ENCODE assay signal across 1 fruit fly cellular context in the genomic region with DNA sequence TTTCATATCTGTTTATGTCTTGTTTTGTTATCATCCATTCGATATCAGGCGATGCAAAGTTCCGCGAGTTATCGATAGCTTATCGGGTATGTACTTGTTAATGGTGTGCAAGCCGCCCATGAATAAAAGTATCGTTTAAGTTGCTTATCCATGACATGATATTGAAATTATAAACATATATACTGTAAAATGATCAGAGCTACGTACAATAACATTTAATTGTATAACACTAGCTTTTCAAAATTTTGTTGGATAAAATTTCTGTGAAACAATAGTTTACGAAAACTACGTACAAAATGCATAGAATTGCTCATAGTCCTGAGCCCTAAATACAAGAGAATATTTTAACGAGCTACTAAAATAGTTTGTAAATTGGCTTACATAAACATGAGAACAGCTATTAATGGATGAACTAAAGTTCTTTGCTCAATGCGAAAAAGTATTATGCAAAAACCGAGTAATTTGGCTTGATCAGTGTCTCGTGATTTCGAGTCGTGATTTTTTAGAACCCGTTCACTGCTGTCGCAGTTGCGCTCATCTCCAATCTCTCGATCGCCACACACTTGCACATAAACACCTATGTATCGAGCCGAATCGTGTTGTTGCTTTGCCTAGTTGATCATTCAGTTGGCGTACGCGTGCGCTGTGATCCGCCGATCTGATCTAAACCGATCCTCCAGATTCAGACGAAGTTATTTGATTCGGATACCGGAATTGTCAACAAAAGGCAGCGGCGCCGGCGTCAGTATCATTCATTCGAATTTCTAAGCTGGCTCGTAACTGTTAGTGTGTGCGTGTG.
TF ChIP-seq lines count a peak whose summit lies in the region.

Gene PGAP1, minus strand, starts transcription at position 57 of the 799 bp plus-strand sequence.
Gene cv, plus strand, starts transcription at position 586 of the 799 bp plus-strand sequence.

TF ChIP-seq in whole organism, embryonic, 481 proteins besides CTCF, POLR2A, EP300 and RAD21 (continued from another document and continues in another):
- TF ChIP-seq CG1832 (GFP tag; optimal IDR thresholded peaks at IDR 0.05; lab: Kevin White, UChicago) (no peak), crc (GFP tag; optimal IDR thresholded peaks at IDR 0.05; lab: Kevin White, UChicago) (no peak), CG18764 (GFP tag; optimal IDR thresholded peaks at IDR 0.05; lab: Kevin White, UChicago) (no peak), CG12155 (GFP tag; optimal IDR thresholded peaks at IDR 0.05; lab: Kevin White, UChicago) (peak; percentile 18), knrl (GFP tag; IDR thresholded peaks at IDR 0.05; lab: Robert Waterston, UW; ENCODE audit: partially characterized antibody) (peak; percentile 74; the same call in 2 of the 3 replicates), Xbp1 (GFP tag; optimal IDR thresholded peaks at IDR 0.05; lab: Kevin White, UChicago) (peak; percentile 5), CG2202 (tag; optimal IDR thresholded peaks at IDR 0.05; lab: Kevin White, UChicago) (no peak), Hmr (GFP tag; optimal IDR thresholded peaks at IDR 0.05; lab: Kevin White, UChicago) (no peak), croc (GFP tag; conservative IDR thresholded peaks at IDR 0.05; lab: Robert Waterston, UW) (no peak), gsb (GFP tag; IDR thresholded peaks at IDR 0.05; lab: Robert Waterston, UW) (no peak), CG3838 (GFP tag; optimal IDR thresholded peaks at IDR 0.05; lab: Kevin White, UChicago) (no peak), CG4617 (GFP tag; optimal IDR thresholded peaks at IDR 0.05; lab: Kevin White, UChicago; ENCODE audit: borderline replicate concordance) (peak; percentile 26), tna (GFP tag; IDR thresholded peaks at IDR 0.05; lab: Robert Waterston, UW; ENCODE audit: partially characterized antibody) (peak; percentile 38), Dip3 (GFP tag; optimal IDR thresholded peaks at IDR 0.05; lab: Kevin White, UChicago) (peak; percentile 17), Sox100B (GFP tag; optimal IDR thresholded peaks at IDR 0.05; lab: Kevin White, UChicago) (no peak), lbe (GFP tag; optimal IDR thresholded peaks at IDR 0.05; lab: Kevin White, UChicago) (peak; percentile 56), ci (GFP tag; IDR thresholded peaks at IDR 0.05; lab: Robert Waterston, UW) (peak; percentile 11; the same call in 1 of the 3 replicates), CG14667 (GFP tag; IDR thresholded peaks at IDR 0.05; lab: Robert Waterston, UW) (no peak), rib (GFP tag; IDR thresholded peaks at IDR 0.05; lab: Robert Waterston, UW) (no peak), Max (GFP tag; optimal IDR thresholded peaks at IDR 0.05; lab: Kevin White, UChicago) (no peak), CG4820 (GFP tag; optimal IDR thresholded peaks at IDR 0.05; lab: Kevin White, UChicago) (no peak), CG7786 (GFP tag; optimal IDR thresholded peaks at IDR 0.05; lab: Kevin White, UChicago) (no peak), BEAF-32 (GFP tag; optimal IDR thresholded peaks at IDR 0.05; lab: Kevin White, UChicago) (peak; percentile 86), sug (tag; optimal IDR thresholded peaks at IDR 0.05; lab: Kevin White, UChicago) (peak; percentile 12), CG42726 (GFP tag; IDR thresholded peaks at IDR 0.05; lab: Robert Waterston, UW; ENCODE audit: partially characterized antibody) (peak; percentile 8; the same call in 1 of the 2 replicates), CG7963 (GFP tag; IDR thresholded peaks at IDR 0.05; lab: Robert Waterston, UW; ENCODE audit: partially characterized antibody) (peak; percentile 65), Rfx (GFP tag; IDR thresholded peaks at IDR 0.05; lab: Robert Waterston, UW) (peak; percentile 42), gce (GFP tag; IDR thresholded peaks at IDR 0.05; lab: Robert Waterston, UW) (no peak), MBD-R2 (GFP tag; IDR thresholded peaks at IDR 0.05; lab: Robert Waterston, UW) (peak; percentile 67; the same call in 1 of the 2 replicates), emc (GFP tag; optimal IDR thresholded peaks at IDR 0.05; lab: Kevin White, UChicago) (no peak), CG7987 (GFP tag; optimal IDR thresholded peaks at IDR 0.05; lab: Kevin White, UChicago) (no peak), Trl (optimal IDR thresholded peaks at IDR 0.05; lab: Kevin White, UChicago) (no peak), Trl (GFP tag; optimal IDR thresholded peaks at IDR 0.05; lab: Kevin White, UChicago) (peak; percentile 19), CG15011 (GFP tag; optimal IDR thresholded peaks at IDR 0.05; lab: Kevin White, UChicago) (no peak), CG30431 (GFP tag; optimal IDR thresholded peaks at IDR 0.05; lab: Kevin White, UChicago) (no peak), sna (GFP tag; IDR thresholded peaks at IDR 0.05; lab: Robert Waterston, UW; ENCODE audit: partially characterized antibody) (peak; percentile 58; the same call in 1 of the 2 replicates), CG13296 (GFP tag; optimal IDR thresholded peaks at IDR 0.05; lab: Kevin White, UChicago) (no peak), CG17612 (GFP tag; IDR thresholded peaks at IDR 0.05; lab: Robert Waterston, UW) (no peak), CG8944 (GFP tag; optimal IDR thresholded peaks at IDR 0.05; lab: Kevin White, UChicago) (peak; percentile 3), CG10979 (tag; optimal IDR thresholded peaks at IDR 0.05; lab: Kevin White, UChicago) (no peak), sim (GFP tag; IDR thresholded peaks at IDR 0.05; lab: Robert Waterston, UW) (no peak), CG16779 (GFP tag; IDR thresholded peaks at IDR 0.05; lab: Robert Waterston, UW) (no peak), lab (GFP tag; optimal IDR thresholded peaks at IDR 0.05; lab: Kevin White, UChicago) (no peak), CG6791 (GFP tag; IDR thresholded peaks at IDR 0.05; lab: Robert Waterston, UW; ENCODE audit: partially characterized antibody) (peak; percentile 84), CG4730 (GFP tag; IDR thresholded peaks at IDR 0.05; lab: Robert Waterston, UW) (no peak), Med (GFP tag; lab: Kevin White, UChicago) (peak; percentile 76), CG18262 (tag; optimal IDR thresholded peaks at IDR 0.05; lab: Kevin White, UChicago) (peak; percentile 47), Nf-YB (GFP tag; optimal IDR thresholded peaks at IDR 0.05; lab: Kevin White, UChicago) (no peak), aop (GFP tag; IDR thresholded peaks at IDR 0.05; lab: Robert Waterston, UW) (no peak), MESR4 (GFP tag; optimal IDR thresholded peaks at IDR 0.05; lab: Kevin White, UChicago) (peak; percentile 20), Ets65A (GFP tag; lab: Kevin White, UChicago) (peak; percentile 75), vvl (GFP tag; IDR thresholded peaks at IDR 0.05; lab: Robert Waterston, UW) (peak; percentile 41; the same call in 1 of the 2 replicates), CG34224 (GFP tag; IDR thresholded peaks at IDR 0.05; lab: Robert Waterston, UW; ENCODE audit: partially characterized antibody) (peak; percentile 76), pzg (GFP tag; optimal IDR thresholded peaks at IDR 0.05; lab: Kevin White, UChicago) (peak; percentile 42), pb (GFP tag; optimal IDR thresholded peaks at IDR 0.05; lab: Kevin White, UChicago) (no peak), CG9817 (tag; optimal IDR thresholded peaks at IDR 0.05; lab: Kevin White, UChicago) (peak; percentile 8), insv (GFP tag; optimal IDR thresholded peaks at IDR 0.05; lab: Kevin White, UChicago) (no peak), CG8924 (tag; optimal IDR thresholded peaks at IDR 0.05; lab: Kevin White, UChicago) (no peak), Tbp (GFP tag; optimal IDR thresholded peaks at IDR 0.05; lab: Kevin White, UChicago) (no peak), CG10654 (GFP tag; optimal IDR thresholded peaks at IDR 0.05; lab: Kevin White, UChicago) (peak; percentile 11), CG1647 (GFP tag; optimal IDR thresholded peaks at IDR 0.05; lab: Kevin White, UChicago) (no peak), Ssrp (tag; optimal IDR thresholded peaks at IDR 0.05; lab: Kevin White, UChicago) (no peak), CrebB (tag; optimal IDR thresholded peaks at IDR 0.05; lab: Kevin White, UChicago) (no peak), vnd (GFP tag; IDR thresholded peaks at IDR 0.05; lab: Robert Waterston, UW; ENCODE audit: partially characterized antibody) (peak; percentile 67), dysf (GFP tag; IDR thresholded peaks at IDR 0.05; lab: Robert Waterston, UW) (no peak), lmd (GFP tag; IDR thresholded peaks at IDR 0.05; lab: Robert Waterston, UW) (no peak), tx (GFP tag; optimal IDR thresholded peaks at IDR 0.05; lab: Kevin White, UChicago) (no peak), CG7745 (tag; optimal IDR thresholded peaks at IDR 0.05; lab: Kevin White, UChicago) (no peak), Sry-β (GFP tag; optimal IDR thresholded peaks at IDR 0.05; lab: Kevin White, UChicago) (peak; percentile 78), Poxn (GFP tag; IDR thresholded peaks at IDR 0.05; lab: Robert Waterston, UW) (no peak), scrt (GFP tag; optimal IDR thresholded peaks at IDR 0.05; lab: Kevin White, UChicago) (no peak), CG10209 (GFP tag; optimal IDR thresholded peaks at IDR 0.05; lab: Kevin White, UChicago) (no peak), corto (GFP tag; optimal IDR thresholded peaks at IDR 0.05; lab: Kevin White, UChicago) (no peak), Bgb (GFP tag; IDR thresholded peaks at IDR 0.05; lab: Robert Waterston, UW; ENCODE audit: partially characterized antibody) (peak; percentile 76), ase (GFP tag; IDR thresholded peaks at IDR 0.05; lab: Robert Waterston, UW) (no peak), CG2678 (tag; optimal IDR thresholded peaks at IDR 0.05; lab: Kevin White, UChicago) (no peak), CG7928 (GFP tag; optimal IDR thresholded peaks at IDR 0.05; lab: Kevin White, UChicago) (no peak), lilli (GFP tag; optimal IDR thresholded peaks at IDR 0.05; lab: Kevin White, UChicago) (peak; percentile 58), Usf (GFP tag; optimal IDR thresholded peaks at IDR 0.05; lab: Kevin White, UChicago) (no peak), hbn (GFP tag; IDR thresholded peaks at IDR 0.05; lab: Robert Waterston, UW; ENCODE audit: partially characterized antibody) (peak; percentile 64), ems (GFP tag; optimal IDR thresholded peaks at IDR 0.05; lab: Kevin White, UChicago) (peak; percentile 10), cas (GFP tag; IDR thresholded peaks at IDR 0.05; lab: Robert Waterston, UW) (no peak), nerfin-2 (GFP tag; IDR thresholded peaks at IDR 0.05; lab: Robert Waterston, UW; ENCODE audit: partially characterized antibody) (peak; percentile 48; the same call in 1 of the 2 replicates), slou (GFP tag; optimal IDR thresholded peaks at IDR 0.05; lab: Kevin White, UChicago) (no peak), MTF-1 (GFP tag; optimal IDR thresholded peaks at IDR 0.05; lab: Kevin White, UChicago; ENCODE audit: borderline replicate concordance) (no peak), gcm2 (GFP tag; optimal IDR thresholded peaks at IDR 0.05; lab: Kevin White, UChicago) (no peak), Lpt (GFP tag; optimal IDR thresholded peaks at IDR 0.05; lab: Kevin White, UChicago) (no peak), stc (GFP tag; IDR thresholded peaks at IDR 0.05; lab: Robert Waterston, UW) (no peak), CG7271 (tag; optimal IDR thresholded peaks at IDR 0.05; lab: Kevin White, UChicago) (no peak), Dbx (GFP tag; IDR thresholded peaks at IDR 0.05; lab: Robert Waterston, UW) (no peak), CG3065 (GFP tag; optimal IDR thresholded peaks at IDR 0.05; lab: Kevin White, UChicago) (no peak), chinmo (GFP tag; IDR thresholded peaks at IDR 0.05; lab: Robert Waterston, UW; ENCODE audit: partially characterized antibody) (peak; percentile 70; the same call in 1 of the 4 replicates), CG17186 (GFP tag; optimal IDR thresholded peaks at IDR 0.05; lab: Kevin White, UChicago) (no peak), gt (GFP tag; IDR thresholded peaks at IDR 0.05; lab: Robert Waterston, UW) (no peak), CG12391 (tag; optimal IDR thresholded peaks at IDR 0.05; lab: Kevin White, UChicago) (peak; percentile 48), Dek (tag; optimal IDR thresholded peaks at IDR 0.05; lab: Kevin White, UChicago) (peak; percentile 13), pho (GFP tag; optimal IDR thresholded peaks at IDR 0.05; lab: Kevin White, UChicago) (peak; percentile 15), CHES-1-like (GFP tag; optimal IDR thresholded peaks at IDR 0.05; lab: Kevin White, UChicago) (no peak), CG2129 (GFP tag; IDR thresholded peaks at IDR 0.05; lab: Robert Waterston, UW; ENCODE audit: partially characterized antibody) (peak; percentile 58), CG34422 (GFP tag; IDR thresholded peaks at IDR 0.05; lab: Robert Waterston, UW) (peak; percentile 12; the same call in 1 of the 3 replicates), HLH4C (GFP tag; IDR thresholded peaks at IDR 0.05; lab: Robert Waterston, UW; ENCODE audit: partially characterized antibody) (peak; percentile 68), CG33557 (GFP tag; optimal IDR thresholded peaks at IDR 0.05; lab: Kevin White, UChicago) (no peak), grn (GFP tag; optimal IDR thresholded peaks at IDR 0.05; lab: Kevin White, UChicago) (peak; percentile 87), grau (tag; optimal IDR thresholded peaks at IDR 0.05; lab: Kevin White, UChicago) (peak; percentile 47), Meics (GFP tag; optimal IDR thresholded peaks at IDR 0.05; lab: Kevin White, UChicago) (peak; percentile 30), CoRest (tag; optimal IDR thresholded peaks at IDR 0.05; lab: Kevin White, UChicago) (peak; percentile 51), inv (GFP tag; IDR thresholded peaks at IDR 0.05; lab: Robert Waterston, UW; ENCODE audit: partially characterized antibody) (peak; percentile 72), lola (GFP tag; optimal IDR thresholded peaks at IDR 0.05; lab: Kevin White, UChicago) (peak in 1 of 3 experiments; percentile 53), CG6689 (GFP tag; IDR thresholded peaks at IDR 0.05; lab: Robert Waterston, UW) (no peak), Chrac-16 (GFP tag; optimal IDR thresholded peaks at IDR 0.05; lab: Kevin White, UChicago) (peak; percentile 22), Gug (GFP tag; IDR thresholded peaks at IDR 0.05; lab: Robert Waterston, UW) (no peak), CG2116 (GFP tag; optimal IDR thresholded peaks at IDR 0.05; lab: Kevin White, UChicago) (peak; percentile 61), sens (GFP tag; lab: Kevin White, UChicago) (peak; percentile 87), CG10147 (GFP tag; optimal IDR thresholded peaks at IDR 0.05; lab: Kevin White, UChicago) (no peak), CG12769 (tag; optimal IDR thresholded peaks at IDR 0.05; lab: Kevin White, UChicago) (no peak), Hr3 (GFP tag; optimal IDR thresholded peaks at IDR 0.05; lab: Kevin White, UChicago) (peak; percentile 19), CG7556 (GFP tag; optimal IDR thresholded peaks at IDR 0.05; lab: Kevin White, UChicago) (peak; percentile 18), Fer1 (GFP tag; optimal IDR thresholded peaks at IDR 0.05; lab: Kevin White, UChicago) (no peak), oc (tag; optimal IDR thresholded peaks at IDR 0.05; lab: Kevin White, UChicago) (no peak), wor (GFP tag; IDR thresholded peaks at IDR 0.05; lab: Robert Waterston, UW) (no peak), ranshi (GFP tag; IDR thresholded peaks at IDR 0.05; lab: Robert Waterston, UW) (no peak)
